Worm (Caenorhabditis elegans) whole organism, young adult: ENCODE data around the gene F46B3.23.

Experiments
- atf-7 ChIP-seq: sonication (generic microtip); optimal IDR thresholded peaks from 2 replicates; lab custom pipeline; 2017; ENCODE audit warnings: mild to moderate bottlenecking, missing genetic modification characterization, missing compliant biosample characterization
- ceh-58 ChIP-seq: fragments of 200-800 bp; sonication (Bioruptor generic); IDR thresholded peaks from 2 replicates; pipeline ENCODE4 v1.3.6; 2022; ENCODE audit warnings: missing genetic modification characterization, missing compliant biosample characterization
- chd-7 ChIP-seq: sonication (generic microtip); optimal IDR thresholded peaks from 2 replicates; lab custom pipeline; 2016; ENCODE audit warnings: mild to moderate bottlenecking, missing genetic modification characterization, moderate library complexity, missing compliant biosample characterization
- sptf-2 ChIP-seq: fragments of 200-800 bp; sonication (Bioruptor generic); optimal IDR thresholded peaks from 2 replicates; lab custom pipeline; 2018; ENCODE audit warnings: mild to moderate bottlenecking, missing genetic modification characterization, missing compliant biosample characterization
- tbx-9 ChIP-seq: sonication (generic microtip); optimal IDR thresholded peaks from 2 replicates; lab custom pipeline; 2016; ENCODE audit warnings: borderline replicate concordance, missing genetic modification characterization, inconsistent platforms, missing compliant biosample characterization
- unc-62 ChIP-seq: fragments of 150-350 bp; optimal IDR thresholded peaks from 2 replicates; lab custom pipeline; 2014; ENCODE audit warnings: missing biosample characterization, missing genetic modification reagents, missing genetic modification characterization
- ztf-28 ChIP-seq: fragments of 200-800 bp; sonication (Bioruptor generic); IDR thresholded peaks from 2 replicates; pipeline ENCODE4 v1.3.6; 2022; ENCODE audit warnings: missing genetic modification reagents, missing genetic modification characterization, missing compliant biosample characterization

DNA sequence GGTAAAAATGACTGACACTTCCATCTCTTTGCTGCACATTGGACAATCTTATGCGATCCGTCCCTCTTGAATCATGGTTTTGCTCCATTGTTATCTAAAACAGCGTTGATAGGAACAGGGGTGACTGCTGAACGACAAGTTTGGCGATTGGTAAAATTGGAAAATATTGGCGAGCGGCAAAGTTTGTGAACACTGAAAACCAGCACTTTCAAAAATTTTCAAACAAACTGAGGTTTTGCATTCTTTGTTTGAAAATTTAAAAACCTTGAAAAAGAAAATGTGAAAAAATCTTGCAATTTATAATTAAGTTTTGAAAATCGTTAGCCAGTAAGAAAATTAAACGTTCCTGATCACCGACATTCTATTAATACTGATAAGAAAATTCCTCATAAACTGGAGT, 40.1 kb downstream of the F46B3.23 start, which contains the start of gene F26F2.3:
- no peak for TF ChIP-seq sptf-2 (GFP tag; lab: Kevin White, UChicago)
- TF ChIP-seq tbx-9 (tag; lab: Kevin White, UChicago), result no peak
- TF ChIP-seq unc-62, result no peak
- TF ChIP-seq ztf-28 (GFP tag; lab: Robert Waterston, UW), result no peak
- TF ChIP-seq atf-7 (tag; lab: Kevin White, UChicago), result no peak
- no peak for TF ChIP-seq chd-7 (tag; lab: Kevin White, UChicago)
- TF ChIP-seq ceh-58 (GFP tag; lab: Robert Waterston, UW), result no peak
